Fruit fly (Drosophila melanogaster) whole organism, prepupa: ENCODE data around the gene Snoo.

Source experiments
- Blimp-1 ChIP-seq: fragments of 200-800 bp; sonication (Bioruptor generic); optimal IDR thresholded peaks from 3 replicates; lab custom pipeline; 2017; ENCODE audit warnings: missing biosample characterization, missing genetic modification characterization, mild to moderate bottlenecking, moderate library complexity, missing genetic modification reagents
- CG10669 ChIP-seq: fragments of 200-800 bp; sonication (Bioruptor generic); optimal IDR thresholded peaks from 3 replicates; lab custom pipeline; 2018; ENCODE audit warnings: missing biosample characterization, mild to moderate bottlenecking, missing genetic modification characterization, moderate library complexity
- CG11294 ChIP-seq: fragments of 200-800 bp; sonication (Bioruptor generic); IDR thresholded peaks from 2 replicates; pipeline ENCODE4 v1.3.6; 2022; ENCODE audit warnings: missing biosample characterization, missing genetic modification characterization
- CG11762 ChIP-seq: fragments of 200-800 bp; sonication (Bioruptor generic); optimal IDR thresholded peaks from 3 replicates; lab custom pipeline; 2016; ENCODE audit warnings: missing biosample characterization, missing genetic modification characterization; ENCODE audit not compliant: insufficient read depth
- CG11902 ChIP-seq: fragments of 200-800 bp; sonication (Bioruptor generic); optimal IDR thresholded peaks from 3 replicates; lab custom pipeline; 2016; ENCODE audit warnings: missing biosample characterization, missing genetic modification characterization
- CG15336 ChIP-seq: fragments of 200-800 bp; sonication (Bioruptor generic); IDR thresholded peaks from 2 replicates; pipeline ENCODE4 v1.3.6; 2022; ENCODE audit warnings: missing biosample characterization, missing genetic modification characterization
- CG1621 ChIP-seq: fragments of 200-800 bp; sonication (Bioruptor generic); optimal IDR thresholded peaks from 3 replicates; lab custom pipeline; 2018; ENCODE audit warnings: missing biosample characterization, mild to moderate bottlenecking, missing genetic modification characterization
- CG16779 ChIP-seq: fragments of 200-800 bp; sonication (Bioruptor generic); optimal IDR thresholded peaks from 3 replicates; lab custom pipeline; 2017; ENCODE audit warnings: missing biosample characterization, mild to moderate bottlenecking, missing genetic modification characterization
- CG3032 ChIP-seq: fragments of 200-800 bp; optimal IDR thresholded peaks from 2 replicates; lab custom pipeline; 2019; ENCODE audit warnings: missing biosample characterization, mild to moderate bottlenecking, missing genetic modification characterization, moderate library complexity
- CG32006 ChIP-seq: fragments of 200-800 bp; sonication (Bioruptor generic); optimal IDR thresholded peaks from 3 replicates; lab custom pipeline; 2017; ENCODE audit warnings: missing biosample characterization, mild to moderate bottlenecking, missing genetic modification characterization
- CG34406 ChIP-seq: fragments of 200-800 bp; sonication (Bioruptor generic); optimal IDR thresholded peaks from 3 replicates; lab custom pipeline; 2016; ENCODE audit warnings: missing biosample characterization, missing genetic modification characterization
- CG3919 ChIP-seq: fragments of 200-800 bp; sonication (Bioruptor generic); optimal IDR thresholded peaks from 3 replicates; lab custom pipeline; 2016; ENCODE audit warnings: missing biosample characterization, missing genetic modification characterization
- CG4318 ChIP-seq: fragments of 200-800 bp; sonication (Bioruptor generic); optimal IDR thresholded peaks from 3 replicates; lab custom pipeline; 2017; ENCODE audit warnings: missing biosample characterization, mild to moderate bottlenecking, missing genetic modification characterization
- CG6276 ChIP-seq: fragments of 200-800 bp; sonication (Bioruptor generic); optimal IDR thresholded peaks from 2 replicates; lab custom pipeline; 2017; ENCODE audit warnings: missing biosample characterization, mild to moderate bottlenecking, missing genetic modification characterization
- CG6792 ChIP-seq: fragments of 200-800 bp; sonication (Bioruptor generic); optimal IDR thresholded peaks from 3 replicates; lab custom pipeline; 2016; ENCODE audit warnings: missing biosample characterization, missing genetic modification characterization
- CG6808 ChIP-seq: fragments of 200-800 bp; sonication (Bioruptor generic); optimal IDR thresholded peaks from 3 replicates; lab custom pipeline; 2017; ENCODE audit warnings: missing biosample characterization, missing genetic modification characterization, mild to moderate bottlenecking, moderate library complexity, missing genetic modification reagents
- CG6854 ChIP-seq: fragments of 200-800 bp; sonication (Bioruptor generic); optimal IDR thresholded peaks from 2 replicates; lab custom pipeline; 2017; ENCODE audit warnings: missing biosample characterization, mild to moderate bottlenecking, missing genetic modification characterization
- CG7368 ChIP-seq: fragments of 200-800 bp; sonication (Bioruptor generic); optimal IDR thresholded peaks from 3 replicates; lab custom pipeline; 2016; ENCODE audit warnings: missing biosample characterization, missing genetic modification characterization
- CG8119 ChIP-seq: fragments of 200-800 bp; sonication (Bioruptor generic); IDR thresholded peaks from 3 replicates; pipeline ENCODE4 v1.3.6; 2022; ENCODE audit warnings: missing biosample characterization, missing genetic modification characterization
- CG8319 ChIP-seq: fragments of 200-800 bp; sonication (Bioruptor generic); optimal IDR thresholded peaks from 3 replicates; lab custom pipeline; 2016; ENCODE audit warnings: missing biosample characterization, missing genetic modification characterization
- CG8632 ChIP-seq: fragments of 200-800 bp; sonication (Bioruptor generic); optimal IDR thresholded peaks from 3 replicates; lab custom pipeline; 2016; ENCODE audit warnings: missing biosample characterization, missing genetic modification characterization
- CG9139 ChIP-seq: fragments of 200-800 bp; sonication (Bioruptor generic); optimal IDR thresholded peaks from 3 replicates; lab custom pipeline; 2017; ENCODE audit warnings: missing biosample characterization, mild to moderate bottlenecking, missing genetic modification characterization
- Eip75B ChIP-seq: fragments of 200-800 bp; sonication (Bioruptor generic); optimal IDR thresholded peaks from 3 replicates; lab custom pipeline; 2016; ENCODE audit warnings: missing biosample characterization, missing genetic modification characterization
- Eip78C ChIP-seq: fragments of 200-800 bp; sonication (Bioruptor generic); peaks from one replicate; lab custom pipeline; 2016; ENCODE audit warnings: missing biosample characterization, missing genetic modification characterization
- Eip93F ChIP-seq: fragments of 200-800 bp; sonication (Bioruptor generic); optimal IDR thresholded peaks from 2 replicates; lab custom pipeline; 2016; ENCODE audit warnings: missing biosample characterization, mild to moderate bottlenecking, missing genetic modification characterization
- Ets21C ChIP-seq: fragments of 200-800 bp; sonication (Bioruptor generic); optimal IDR thresholded peaks from 3 replicates; lab custom pipeline; 2016; ENCODE audit warnings: missing biosample characterization, missing genetic modification characterization
- Hr38 ChIP-seq: sonication (Bioruptor generic); optimal IDR thresholded peaks from 2 replicates; lab custom pipeline; 2016; ENCODE audit warnings: missing biosample characterization, missing genetic modification characterization
- Hr39 ChIP-seq: fragments of 200-800 bp; sonication (Bioruptor generic); optimal IDR thresholded peaks from 2 replicates; lab custom pipeline; 2016; ENCODE audit warnings: missing biosample characterization, missing genetic modification characterization
- Lpt ChIP-seq: fragments of 200-800 bp; sonication (Bioruptor generic); optimal IDR thresholded peaks from 3 replicates; lab custom pipeline; 2016; ENCODE audit warnings: missing biosample characterization, missing genetic modification characterization
- Met ChIP-seq: fragments of 200-800 bp; sonication (Bioruptor generic); optimal IDR thresholded peaks from 3 replicates; lab custom pipeline; 2016; ENCODE audit warnings: missing biosample characterization, missing genetic modification characterization
- OdsH ChIP-seq: fragments of 200-800 bp; sonication (Bioruptor generic); optimal IDR thresholded peaks from 3 replicates; lab custom pipeline; 2016; ENCODE audit warnings: missing biosample characterization, missing genetic modification characterization
- Sox102F ChIP-seq: fragments of 200-800 bp; sonication (Bioruptor generic); optimal IDR thresholded peaks from 2 replicates; lab custom pipeline; 2016; ENCODE audit warnings: missing biosample characterization, mild to moderate bottlenecking, missing genetic modification characterization
- Sox15 ChIP-seq: fragments of 200-800 bp; sonication (Bioruptor generic); optimal IDR thresholded peaks from 3 replicates; lab custom pipeline; 2016; ENCODE audit warnings: missing biosample characterization, missing genetic modification characterization
- achi ChIP-seq: fragments of 200-800 bp; sonication (Bioruptor generic); optimal IDR thresholded peaks from 3 replicates; lab custom pipeline; 2016; ENCODE audit warnings: missing biosample characterization, missing genetic modification characterization
- acj6 ChIP-seq: fragments of 200-800 bp; sonication (Bioruptor generic); optimal IDR thresholded peaks from 3 replicates; lab custom pipeline; 2016; ENCODE audit warnings: missing biosample characterization, missing genetic modification characterization
- cyc ChIP-seq: fragments of 200-800 bp; sonication (Bioruptor generic); optimal IDR thresholded peaks from 3 replicates; lab custom pipeline; 2016; ENCODE audit warnings: missing biosample characterization, missing genetic modification characterization
- dac ChIP-seq: fragments of 200-800 bp; sonication (Bioruptor generic); optimal IDR thresholded peaks from 2 replicates; lab custom pipeline; 2017; ENCODE audit warnings: missing biosample characterization, mild to moderate bottlenecking, missing genetic modification characterization
- dsx ChIP-seq: fragments of 200-800 bp; optimal IDR thresholded peaks from 3 replicates; lab custom pipeline; 2019; ENCODE audit warnings: missing biosample characterization, mild to moderate bottlenecking, missing genetic modification characterization, moderate library complexity; ENCODE audit not compliant: poor library complexity, severe bottlenecking
- eg ChIP-seq: fragments of 200-800 bp; sonication (Bioruptor generic); IDR thresholded peaks from 3 replicates; pipeline ENCODE4 v1.3.6; 2022; ENCODE audit warnings: missing biosample characterization, missing genetic modification characterization
- esn ChIP-seq: fragments of 200-800 bp; sonication (Bioruptor generic); optimal IDR thresholded peaks from 2 replicates; lab custom pipeline; 2016; ENCODE audit warnings: missing biosample characterization, mild to moderate bottlenecking, missing genetic modification characterization, moderate library complexity
- fd59A ChIP-seq: fragments of 200-800 bp; sonication (Bioruptor generic); optimal IDR thresholded peaks from 2 replicates; lab custom pipeline; 2017; ENCODE audit warnings: missing biosample characterization, mild to moderate bottlenecking, missing genetic modification characterization, missing genetic modification reagents
- fd85E ChIP-seq: fragments of 200-800 bp; sonication (Bioruptor generic); optimal IDR thresholded peaks from 3 replicates; lab custom pipeline; 2016; ENCODE audit warnings: missing biosample characterization, missing genetic modification characterization
- fkh ChIP-seq: fragments of 200-800 bp; sonication (Bioruptor generic); optimal IDR thresholded peaks from 3 replicates; lab custom pipeline; 2017; ENCODE audit warnings: missing biosample characterization, mild to moderate bottlenecking, missing genetic modification characterization, moderate library complexity
- net ChIP-seq: fragments of 200-800 bp; sonication (Bioruptor generic); optimal IDR thresholded peaks from 3 replicates; lab custom pipeline; 2016; ENCODE audit warnings: missing biosample characterization, missing genetic modification characterization
- pdm3 ChIP-seq: fragments of 200-800 bp; sonication (Bioruptor generic); optimal IDR thresholded peaks from 3 replicates; lab custom pipeline; 2016; ENCODE audit warnings: missing biosample characterization, missing genetic modification characterization
- salr ChIP-seq, 2 experiments: fragments of 200-800 bp; sonication (Bioruptor generic); optimal IDR thresholded peaks; 3 replicates each; lab custom pipeline; 2016 to 2018; ENCODE audit warnings: missing biosample characterization in 2 of 2, missing genetic modification characterization in 2 of 2, mild to moderate bottlenecking in 1 of 2
- spab ChIP-seq: fragments of 200-800 bp; sonication (Bioruptor generic); optimal IDR thresholded peaks from 2 replicates; lab custom pipeline; 2017; ENCODE audit warnings: missing biosample characterization, mild to moderate bottlenecking, missing genetic modification characterization, missing genetic modification reagents
- ss ChIP-seq, 2 experiments: fragments of 200-800 bp; sonication (Bioruptor generic); optimal IDR thresholded peaks; 2 replicates in 1 of 2; 3 replicates in 1 of 2; lab custom pipeline; 2017 to 2018; ENCODE audit warnings: mild to moderate bottlenecking in 2 of 2, missing biosample characterization in 2 of 2, missing genetic modification characterization in 2 of 2, moderate library complexity in 1 of 2
- vri ChIP-seq: fragments of 200-800 bp; sonication (Bioruptor generic); optimal IDR thresholded peaks from 3 replicates; lab custom pipeline; 2016; ENCODE audit warnings: missing biosample characterization, mild to moderate bottlenecking, missing genetic modification characterization

Gene Snoo

DNA sequence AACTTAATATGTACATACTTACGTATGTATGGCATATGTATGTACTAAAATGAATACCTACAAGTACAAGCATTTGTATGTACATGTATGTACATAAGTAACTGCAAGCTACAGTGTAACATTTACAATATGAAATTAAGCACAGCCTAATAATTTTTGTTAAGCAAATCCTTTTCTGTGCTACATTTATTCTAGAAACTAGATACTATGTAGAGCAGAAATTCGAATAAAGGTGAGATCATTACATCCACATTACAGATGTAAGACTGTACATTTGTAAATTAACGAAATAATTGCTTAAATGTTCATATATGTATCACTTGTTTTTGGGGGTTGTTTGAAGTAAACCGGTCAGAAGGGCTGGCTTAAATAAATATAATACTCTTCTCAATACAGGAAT lies 8.0 kb upstream of the Snoo start (continued):
- TF ChIP-seq spab (GFP tag; lab: Kevin White, UChicago) (no peak), fkh (GFP tag; lab: Kevin White, UChicago) (no peak), CG11902 (no peak), pdm3 (GFP tag; lab: Kevin White, UChicago) (peak; percentile 60), CG9139 (GFP tag; lab: Kevin White, UChicago) (no peak), CG1621 (no peak), acj6 (peak; percentile 48)

DNA sequence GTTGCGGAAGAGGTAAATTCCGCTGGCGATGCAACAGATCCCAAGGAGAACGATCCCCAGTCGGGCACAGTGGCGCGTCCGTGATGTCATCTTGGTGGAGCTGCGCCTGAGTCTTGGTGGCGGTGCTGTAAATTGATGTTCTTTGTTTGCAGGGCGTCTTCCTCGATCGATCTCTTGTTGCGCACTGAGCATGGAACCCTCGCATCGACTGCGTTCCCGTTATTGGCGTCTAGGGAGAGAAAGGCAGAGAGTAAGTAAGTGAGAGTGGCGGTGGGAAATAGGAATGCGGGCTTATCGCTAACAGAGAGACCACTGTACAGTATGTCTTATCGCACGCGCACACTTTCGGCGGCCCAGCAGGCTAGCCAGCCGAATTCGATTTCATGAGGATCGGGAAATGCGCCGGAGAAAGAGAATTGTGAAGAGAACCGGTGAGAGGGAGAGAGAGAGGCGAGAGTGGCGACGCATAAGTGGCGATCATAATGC lies 7.4 kb upstream of the Snoo start:
- TF ChIP-seq Met (no peak), acj6 (no peak), CG3032 (no peak), CG34406 (GFP tag; lab: Kevin White, UChicago) (no peak), CG4318 (GFP tag; lab: Kevin White, UChicago) (no peak), CG10669 (GFP tag; lab: Kevin White, UChicago) (no peak), CG11294 (GFP tag; lab: Robert Waterston, UW) (no peak), net (GFP tag; lab: Kevin White, UChicago) (peak; percentile 3), Ets21C (GFP tag; lab: Kevin White, UChicago) (no peak), Hr38 (no peak), cyc (GFP tag; lab: Kevin White, UChicago) (no peak), pdm3 (GFP tag; lab: Kevin White, UChicago) (no peak), CG8632 (GFP tag; lab: Kevin White, UChicago) (no peak), Eip93F (GFP tag; lab: Kevin White, UChicago) (peak; percentile 47), esn (GFP tag; lab: Kevin White, UChicago) (no peak), Eip75B (no peak), CG8319 (GFP tag; lab: Kevin White, UChicago) (no peak), CG6808 (GFP tag; lab: Kevin White, UChicago) (no peak), Lpt (no peak), ss (GFP tag; optimal IDR thresholded peaks at IDR 0.05; lab: Kevin White, UChicago) (peak; percentile 10 to 23), CG6854 (GFP tag; lab: Kevin White, UChicago) (no peak), fd59A (GFP tag; lab: Kevin White, UChicago) (no peak), fkh (GFP tag; lab: Kevin White, UChicago) (no peak), Sox102F (GFP tag; lab: Kevin White, UChicago) (no peak), vri (peak; percentile 2), eg (GFP tag; lab: Robert Waterston, UW) (no peak), spab (GFP tag; lab: Kevin White, UChicago) (no peak), dac (GFP tag; lab: Kevin White, UChicago) (no peak), CG1621 (peak; percentile 2), dsx (GFP tag; lab: Kevin White, UChicago) (no peak), achi (no peak), CG11762 (GFP tag; lab: Kevin White, UChicago) (no peak), CG16779 (tag; lab: Kevin White, UChicago) (no peak), CG6276 (GFP tag; lab: Kevin White, UChicago) (no peak), Blimp-1 (GFP tag; lab: Kevin White, UChicago) (peak; percentile 7), OdsH (GFP tag; lab: Kevin White, UChicago) (no peak), CG8119 (no peak), Eip78C (no peak), salr (GFP tag; optimal IDR thresholded peaks at IDR 0.05; lab: Kevin White, UChicago) (no peak), CG9139 (GFP tag; lab: Kevin White, UChicago) (peak; percentile 24), CG15336 (GFP tag; lab: Robert Waterston, UW) (no peak), CG6792 (GFP tag; lab: Kevin White, UChicago) (no peak), Sox15 (no peak), CG11902 (no peak), CG3919 (GFP tag; lab: Kevin White, UChicago) (no peak), CG7368 (GFP tag; lab: Kevin White, UChicago) (peak; percentile 15), Hr39 (GFP tag; lab: Kevin White, UChicago) (no peak), fd85E (no peak), CG32006 (no peak)
